Worm (Caenorhabditis elegans) whole organism, dauer: Measurements from ENCODE around the gene nhr-90.

ENCODE experiments used
- unc-62 ChIP-seq: sonication (generic microtip); optimal IDR thresholded peaks from 2 replicates; lab custom pipeline; 2017; ENCODE audit warnings: missing biosample characterization, missing genetic modification reagents, missing genetic modification characterization

nhr-90 gene

DNA sequence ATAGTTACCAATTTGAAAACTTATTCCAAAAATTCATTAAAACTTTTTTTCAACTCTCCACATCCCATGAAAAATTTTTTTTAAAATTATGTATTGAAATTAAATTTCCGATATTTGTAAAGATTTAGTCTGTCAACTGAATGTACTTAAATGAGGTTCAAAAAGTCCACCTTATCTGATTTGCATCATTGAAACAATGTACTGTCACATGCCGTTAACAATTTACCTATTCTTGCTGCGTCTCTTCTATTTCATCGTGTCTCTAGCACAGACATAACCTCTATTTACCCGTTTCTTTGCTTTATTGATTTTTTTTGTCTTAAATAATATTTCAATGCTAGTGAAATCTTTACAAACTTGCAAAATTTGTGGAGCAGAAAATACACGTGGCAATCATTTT is at the start of gene nhr-90:
Gene nhr-90, plus strand, starts transcription at position 296 of the 400 bp plus-strand sequence.
- TF ChIP-seq unc-62 (GFP tag; lab: Kevin White, UChicago), result no peak

DNA sequence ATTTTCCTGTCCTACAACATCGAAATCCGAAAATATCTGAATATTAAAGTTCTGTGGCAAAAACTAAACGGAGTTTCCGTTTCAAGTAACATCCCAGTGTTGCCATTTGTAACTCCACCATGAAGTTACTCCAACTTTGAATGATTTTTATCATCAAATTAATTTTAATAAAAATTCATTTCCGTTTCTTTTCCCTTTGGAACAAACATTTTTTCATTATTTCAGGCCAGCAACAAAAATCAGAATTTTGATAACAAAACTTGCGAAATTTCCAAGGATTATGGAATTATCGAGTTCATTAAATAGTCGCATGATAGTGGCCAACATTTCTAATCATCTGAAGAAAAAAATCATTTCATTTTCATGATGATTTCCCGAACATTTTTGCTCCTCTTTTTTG is 47.5 kb upstream of the nhr-90 start, which contains the start of gene C14C6.2:
Gene C14C6.2, plus strand, starts transcription at position 301 of the 400 bp plus-strand sequence.
- no peak for TF ChIP-seq unc-62 (GFP tag; lab: Kevin White, UChicago)

DNA sequence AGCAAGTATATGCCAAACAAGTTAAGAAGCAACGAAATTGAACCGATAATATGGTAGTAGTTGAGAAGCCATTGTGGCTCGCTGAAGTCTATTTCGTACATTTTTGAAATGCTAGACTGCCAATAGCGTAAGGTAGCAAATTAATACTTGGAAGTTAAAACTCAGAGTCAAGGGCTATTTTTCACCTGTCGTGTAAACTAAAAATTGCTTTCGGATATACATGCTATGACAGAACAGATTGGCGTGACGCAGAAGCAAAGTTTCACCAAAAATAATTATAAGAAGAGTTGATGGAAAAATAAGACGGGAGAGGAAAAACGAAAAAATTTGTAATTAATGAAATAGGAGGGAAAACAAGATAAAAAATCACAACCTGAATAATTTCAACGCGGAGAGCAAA is 44.3 kb upstream of the nhr-90 start, which contains the start of gene sri-73:
Gene sri-73, minus strand, starts transcription at position 101 of the 400 bp plus-strand sequence.
- no peak for TF ChIP-seq unc-62 (GFP tag; lab: Kevin White, UChicago)

DNA sequence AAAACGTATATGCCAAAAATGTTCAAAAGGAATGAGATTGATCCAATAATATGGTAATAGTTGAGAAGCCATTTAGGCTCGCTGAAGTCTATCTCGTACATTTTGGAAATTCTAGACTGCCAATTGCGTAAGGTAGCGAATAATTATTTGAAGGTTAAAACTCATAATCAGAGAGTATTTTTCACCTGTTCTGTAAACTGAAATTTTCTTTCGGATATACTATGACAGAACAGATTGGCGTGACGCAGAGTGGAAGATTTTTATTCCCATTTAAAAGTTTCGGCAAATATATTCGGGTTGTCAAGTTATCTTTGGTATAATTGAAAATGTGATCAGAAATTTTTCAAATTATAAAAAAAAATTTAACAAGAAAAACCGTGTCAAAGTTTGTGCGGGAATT is 42.2 kb upstream of the nhr-90 start, which contains the start of gene sri-72:
Gene sri-72, minus strand, starts transcription at position 101 of the 400 bp plus-strand sequence.
- no peak for TF ChIP-seq unc-62 (GFP tag; lab: Kevin White, UChicago)

ce11 chrV:574639-575038 is 35.7 kb upstream of the nhr-90 start, which contains the start of gene C14C6.13:
TSS of gene C14C6.13 (minus strand) at chrV:574739.
- TF ChIP-seq unc-62 (GFP tag; lab: Kevin White, UChicago), result no peak

ce11 chrV:576070-576469 is 34.2 kb upstream of the nhr-90 start, which contains the start of gene K06H6.5:
TSS of gene K06H6.5 (plus strand) at chrV:576370.
- TF ChIP-seq unc-62 (GFP tag; lab: Kevin White, UChicago), result no peak

DNA sequence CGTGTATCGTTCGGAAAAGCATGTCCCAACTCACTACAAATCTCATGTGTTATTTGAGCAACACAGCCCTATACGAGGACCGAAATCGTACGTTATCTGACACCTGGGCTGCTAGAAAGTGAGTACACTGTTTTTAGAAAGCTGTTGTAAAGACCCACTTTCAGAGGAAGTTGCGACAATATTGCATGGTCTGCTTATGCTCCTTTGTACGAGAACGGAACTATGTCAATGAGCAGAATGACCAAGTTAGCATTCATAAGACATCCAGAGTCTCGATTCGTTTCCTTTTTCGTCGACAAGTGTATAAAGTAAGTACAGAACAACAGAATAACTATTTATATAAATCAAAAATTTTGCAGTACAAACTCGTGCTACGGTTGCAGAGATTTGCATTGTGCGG is 33.4 kb upstream of the nhr-90 start:
- no peak for TF ChIP-seq unc-62 (GFP tag; lab: Kevin White, UChicago)

DNA sequence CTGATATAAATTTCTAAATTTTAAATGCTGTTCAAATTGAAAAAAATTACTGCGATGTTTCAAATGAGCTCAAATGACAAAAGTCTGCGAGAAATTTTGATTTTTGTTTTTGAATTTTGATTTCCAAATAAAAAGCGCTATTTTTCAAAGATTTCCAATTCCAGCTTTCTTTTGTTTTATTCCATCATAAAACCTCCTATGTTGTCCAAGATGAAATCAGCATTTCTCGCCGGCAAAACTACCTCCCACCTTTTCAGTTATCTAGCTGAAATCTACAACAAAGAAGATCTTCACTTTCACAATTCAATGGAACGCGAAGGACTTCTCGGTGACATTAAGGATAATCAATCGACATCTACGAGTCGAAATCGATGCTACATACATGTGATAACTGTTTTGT is 31.3 kb upstream of the nhr-90 start, which contains the start of gene K06H6.4:
Gene K06H6.4, plus strand, starts transcription at position 301 of the 400 bp plus-strand sequence.
- TF ChIP-seq unc-62 (GFP tag; lab: Kevin White, UChicago), result no peak

DNA sequence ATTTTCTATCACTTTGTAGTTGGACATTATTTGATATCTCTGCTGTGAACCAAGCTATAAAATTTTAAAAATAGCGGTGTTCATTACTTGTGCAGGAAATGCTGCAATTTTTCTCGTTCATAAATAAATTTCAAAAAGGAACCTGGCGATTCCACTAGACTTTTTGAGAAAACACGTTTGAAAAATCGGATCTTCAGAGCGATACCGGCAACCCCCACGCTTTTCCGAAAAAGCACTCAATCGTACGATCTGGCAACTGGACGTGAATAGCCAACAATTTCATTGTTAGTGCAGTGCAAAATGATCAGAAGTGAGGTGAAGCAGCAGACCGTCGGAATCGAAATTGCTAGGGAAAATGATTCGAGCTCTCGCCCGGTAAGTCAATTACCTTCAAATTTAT is 28.7 kb upstream of the nhr-90 start, which contains the start of gene nstp-7:
Gene nstp-7, plus strand, starts transcription at position 301 of the 400 bp plus-strand sequence.
- TF ChIP-seq unc-62 (GFP tag; lab: Kevin White, UChicago), result no peak

DNA sequence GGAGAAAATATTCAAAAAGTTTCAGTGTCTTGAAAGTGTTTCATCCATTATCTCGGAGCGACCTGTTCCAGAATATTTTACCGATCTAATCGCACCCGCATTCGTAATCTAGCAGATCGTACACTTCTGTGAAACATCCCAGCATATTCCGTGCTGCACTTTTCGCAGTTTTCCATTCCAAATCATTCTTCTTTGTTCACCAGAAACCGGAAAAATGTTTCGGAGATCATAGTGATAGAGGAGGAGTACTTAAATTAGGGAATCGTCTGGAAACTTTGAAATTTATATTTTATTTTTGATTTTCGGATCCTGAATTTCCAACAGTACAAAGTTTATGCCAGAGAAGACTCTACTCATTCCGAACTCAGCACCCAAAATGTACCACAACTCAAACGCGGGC is 24.8 kb upstream of the nhr-90 start, which contains the start of gene K06H6.2:
Gene K06H6.2, plus strand, starts transcription at position 301 of the 400 bp plus-strand sequence.
- no peak for TF ChIP-seq unc-62 (GFP tag; lab: Kevin White, UChicago)

DNA sequence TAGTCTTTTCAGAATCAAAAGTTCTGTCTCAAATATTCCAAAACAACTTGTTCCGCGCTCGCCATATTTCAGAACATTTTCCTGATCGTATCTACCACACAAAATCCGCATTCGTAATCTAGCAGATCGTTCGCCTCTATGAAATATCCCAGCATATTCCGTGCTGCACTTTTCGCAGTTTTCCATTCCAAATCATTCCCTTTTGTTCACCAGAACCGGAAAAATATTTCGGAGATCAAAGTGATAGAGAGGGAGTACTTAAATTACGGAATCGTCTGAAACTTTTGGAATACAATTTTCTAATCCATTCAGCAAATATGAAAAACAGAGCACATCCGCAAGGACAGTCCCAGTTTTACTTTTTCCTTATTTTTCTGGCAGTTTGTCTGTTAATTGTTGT is 22.5 kb upstream of the nhr-90 start, which contains the start of gene K06H6.1:
Gene K06H6.1, plus strand, starts transcription at position 301 of the 400 bp plus-strand sequence.
- no peak for TF ChIP-seq unc-62 (GFP tag; lab: Kevin White, UChicago)

- no peak for TF ChIP-seq unc-62 (GFP tag; lab: Kevin White, UChicago)
Observed at ce11 chrV:590182-590581, 20.1 kb upstream of the nhr-90 start, which contains the start of gene ZK488.6. TSS of gene ZK488.6 (plus strand) at chrV:590482.

DNA sequence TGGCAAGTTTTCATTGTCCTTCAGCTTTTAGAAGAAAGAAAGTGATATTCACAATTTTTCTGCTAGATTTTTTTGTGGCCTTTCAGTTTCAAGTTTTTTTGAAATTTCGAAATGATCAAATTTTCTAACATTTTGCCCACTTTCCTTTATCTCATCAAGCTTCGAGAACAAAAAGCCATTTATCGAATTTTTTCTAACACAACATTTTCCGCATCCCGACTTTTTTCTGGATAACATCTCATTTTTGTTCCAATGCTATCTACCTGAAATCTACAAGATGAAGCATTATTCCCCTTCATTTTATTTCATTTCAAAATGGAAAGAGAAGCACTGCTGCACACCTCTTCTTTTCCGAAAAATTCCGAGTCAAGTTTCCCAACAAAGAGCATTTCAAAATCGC is 17.4 kb upstream of the nhr-90 start, which contains the start of gene ZK488.5:
Gene ZK488.5, plus strand, starts transcription at position 301 of the 400 bp plus-strand sequence.
- no peak for TF ChIP-seq unc-62 (GFP tag; lab: Kevin White, UChicago)

ce11 chrV:596923-597322 is 13.4 kb upstream of the nhr-90 start:
- no peak for TF ChIP-seq unc-62 (GFP tag; lab: Kevin White, UChicago)

- no peak for TF ChIP-seq unc-62 (GFP tag; lab: Kevin White, UChicago)
Observed at ce11 chrV:597823-598222, 12.5 kb upstream of the nhr-90 start.

ce11 chrV:598626-599025 is 11.7 kb upstream of the nhr-90 start:
- no peak for TF ChIP-seq unc-62 (GFP tag; lab: Kevin White, UChicago)

ce11 chrV:599783-600182 is 10.5 kb upstream of the nhr-90 start:
- no peak for TF ChIP-seq unc-62 (GFP tag; lab: Kevin White, UChicago)
